Worm (Caenorhabditis elegans) whole organism, young adult: ENCODE data around the gene C05D11.13.

Experiments used
- C06A6.2 ChIP-seq: fragments of 200-800 bp; sonication (Bioruptor generic); conservative IDR thresholded peaks from 2 replicates; pipeline ENCODE4 v1.3.6; 2022; ENCODE audit warnings: missing genetic modification characterization, missing compliant biosample characterization
- F57A8.1 ChIP-seq: fragments of 200-800 bp; sonication (Bioruptor generic); optimal IDR thresholded peaks from 2 replicates; lab custom pipeline; 2018; ENCODE audit warnings: mild to moderate bottlenecking, missing genetic modification characterization, moderate library complexity, missing compliant biosample characterization
- ceh-58 ChIP-seq: fragments of 200-800 bp; sonication (Bioruptor generic); IDR thresholded peaks from 2 replicates; pipeline ENCODE4 v1.3.6; 2022; ENCODE audit warnings: missing genetic modification characterization, missing compliant biosample characterization
- egl-18 ChIP-seq: fragments of 200-800 bp; sonication (Bioruptor generic); IDR thresholded peaks from 2 replicates; pipeline ENCODE4 v1.3.6; 2022; ENCODE audit warnings: missing genetic modification reagents, missing genetic modification characterization, missing compliant biosample characterization
- ets-4 ChIP-seq: fragments of 200-800 bp; sonication (Bioruptor generic); optimal IDR thresholded peaks from 2 replicates; lab custom pipeline; 2018; ENCODE audit warnings: mild to moderate bottlenecking, missing genetic modification characterization, missing compliant biosample characterization
- lsl-1 ChIP-seq: fragments of 200-800 bp; sonication (Bioruptor generic); optimal IDR thresholded peaks from 2 replicates; lab custom pipeline; 2018; ENCODE audit warnings: mild to moderate bottlenecking, missing genetic modification characterization, moderate library complexity, missing compliant biosample characterization
- mel-28 ChIP-seq: sonication (generic microtip); optimal IDR thresholded peaks from 2 replicates; lab custom pipeline; 2016; ENCODE audit warnings: borderline replicate concordance, mild to moderate bottlenecking, missing genetic modification characterization, missing compliant biosample characterization
- ztf-22 ChIP-seq: fragments of 200-800 bp; sonication (Bioruptor generic); optimal IDR thresholded peaks from 2 replicates; lab custom pipeline; 2018; ENCODE audit warnings: mild to moderate bottlenecking, missing genetic modification characterization, moderate library complexity, missing compliant biosample characterization

DNA sequence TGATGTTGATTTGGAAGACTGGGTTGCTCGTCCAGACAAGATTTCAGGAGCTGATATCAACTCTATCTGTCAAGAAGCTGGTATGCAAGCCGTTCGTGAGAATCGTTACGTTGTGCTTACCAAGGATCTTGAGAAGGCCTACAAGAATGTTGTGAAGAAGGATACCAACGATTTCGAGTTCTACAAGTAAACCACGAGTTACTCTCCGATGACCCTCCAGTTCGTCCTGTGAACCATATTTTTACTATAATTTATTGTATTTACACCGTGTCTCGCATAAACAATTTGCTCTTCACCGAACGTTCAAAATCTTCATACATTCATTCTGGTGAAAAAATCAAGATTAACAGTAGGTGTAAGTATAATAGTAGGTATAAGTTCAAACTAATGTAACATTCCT lies 46.6 kb upstream of the C05D11.13 start:
- no peak for TF ChIP-seq lsl-1 (GFP tag; lab: Kevin White, UChicago)
- TF ChIP-seq C06A6.2 (GFP tag; lab: Robert Waterston, UW), result no peak
- TF ChIP-seq mel-28, result no peak
- no peak for TF ChIP-seq F57A8.1 (GFP tag; lab: Kevin White, UChicago)
- TF ChIP-seq ets-4 (GFP tag; lab: Kevin White, UChicago), result no peak
- no peak for TF ChIP-seq ztf-22 (GFP tag; lab: Kevin White, UChicago)
- no peak for TF ChIP-seq ceh-58
- no peak for TF ChIP-seq egl-18
